Fruit fly (Drosophila melanogaster): ENCODE results near the gene plh.
A peak's percentile ranks its signal among the peaks of the same experiment; 100 is the strongest.

The plh gene

dm6 chr3R:5042958-5043712 is 32.3 kb upstream of the plh start (continued):
- peak; percentile 74 for TF ChIP-seq PHDP (tag; optimal IDR thresholded peaks at IDR 0.05)
- peak; percentile 10 for TF ChIP-seq dm (GFP tag; optimal IDR thresholded peaks at IDR 0.05)
- TF ChIP-seq cad (GFP tag; optimal IDR thresholded peaks at IDR 0.05), result no peak
- no peak for TF ChIP-seq tin (GFP tag; optimal IDR thresholded peaks at IDR 0.05)
- TF ChIP-seq tap (tag; optimal IDR thresholded peaks at IDR 0.05), result peak; percentile 8
- no peak for TF ChIP-seq CG5245 (GFP tag; optimal IDR thresholded peaks at IDR 0.05)
- TF ChIP-seq CG7357 (GFP tag; IDR thresholded peaks at IDR 0.05), result no peak
- no peak for TF ChIP-seq amos (GFP tag; IDR thresholded peaks at IDR 0.05; ENCODE audit: partially characterized antibody)
- no peak for TF ChIP-seq br (optimal IDR thresholded peaks at IDR 0.05)
- TF ChIP-seq croc (GFP tag; conservative IDR thresholded peaks at IDR 0.05), result no peak
- peak; percentile 50 to 67 for TF ChIP-seq Hr51 (GFP tag; optimal IDR thresholded peaks at IDR 0.05)
- TF ChIP-seq Dref (GFP tag; IDR thresholded peaks at IDR 0.05), result no peak
- TF ChIP-seq wek (GFP tag; optimal IDR thresholded peaks at IDR 0.05), result peak; percentile 76
- TF ChIP-seq az2 (GFP tag; optimal IDR thresholded peaks at IDR 0.05), result no peak
- no peak for TF ChIP-seq Drgx (GFP tag; IDR thresholded peaks at IDR 0.05)
- peak; percentile 78 for TF ChIP-seq CrebB (tag; optimal IDR thresholded peaks at IDR 0.05)
- TF ChIP-seq sens (GFP tag), result peak; percentile 92
- peak; percentile 75 for TF ChIP-seq CG15011 (GFP tag; optimal IDR thresholded peaks at IDR 0.05)
- no peak for TF ChIP-seq Atf-2 (GFP tag; optimal IDR thresholded peaks at IDR 0.05)
- peak; percentile 29 for TF ChIP-seq CG12236 (GFP tag; optimal IDR thresholded peaks at IDR 0.05)
- TF ChIP-seq unc-4 (GFP tag; IDR thresholded peaks at IDR 0.05; ENCODE audit: partially characterized antibody), result no peak
- peak; percentile 25 to 42 for TF ChIP-seq dpn (GFP tag; optimal IDR thresholded peaks at IDR 0.05)
- peak; percentile 75 for TF ChIP-seq sd (tag; optimal IDR thresholded peaks at IDR 0.05)
- peak; percentile 48 for TF ChIP-seq CG13624 (GFP tag; optimal IDR thresholded peaks at IDR 0.05)
- TF ChIP-seq Myb (GFP tag; optimal IDR thresholded peaks at IDR 0.05), result peak; percentile 9
- TF ChIP-seq CG3281 (GFP tag; optimal IDR thresholded peaks at IDR 0.05), result peak; percentile 81
- 0 out of 2 replicates have a peak, but pooled peaks have one; percentile 23 for TF ChIP-seq CG31224 (GFP tag; IDR thresholded peaks at IDR 0.05)
- TF ChIP-seq CG12942 (GFP tag; optimal IDR thresholded peaks at IDR 0.05), result peak; percentile 14
- TF ChIP-seq tx (GFP tag; optimal IDR thresholded peaks at IDR 0.05), result peak; percentile 52
- TF ChIP-seq CG6683 (GFP tag; optimal IDR thresholded peaks at IDR 0.05), result peak; percentile 75
- no peak for TF ChIP-seq CG10565 (GFP tag; optimal IDR thresholded peaks at IDR 0.05)
- TF ChIP-seq CG10321 (GFP tag; IDR thresholded peaks at IDR 0.05), result no peak
- TF ChIP-seq CG13123 (GFP tag; optimal IDR thresholded peaks at IDR 0.05), result peak; percentile 18
- no peak for TF ChIP-seq CG4617 (GFP tag; optimal IDR thresholded peaks at IDR 0.05; ENCODE audit: borderline replicate concordance)
- no peak for TF ChIP-seq disco-r (GFP tag; optimal IDR thresholded peaks at IDR 0.05)
- no peak for TF ChIP-seq wor (GFP tag; IDR thresholded peaks at IDR 0.05)
- no peak for TF ChIP-seq repo (GFP tag; optimal IDR thresholded peaks at IDR 0.05)
- peak; percentile 51 for TF ChIP-seq CG13424 (tag; optimal IDR thresholded peaks at IDR 0.05)
- peak; percentile 53 for TF ChIP-seq Vsx1 (GFP tag; optimal IDR thresholded peaks at IDR 0.05)
- peak; percentile 77 for TF ChIP-seq cwo (GFP tag; optimal IDR thresholded peaks at IDR 0.05)
- TF ChIP-seq Taf1 (GFP tag; IDR thresholded peaks at IDR 0.05), result peak; percentile 25; the same call in 1 of the 2 replicates
- no peak for TF ChIP-seq Dip2 (GFP tag; IDR thresholded peaks at IDR 0.05)
- no peak for TF ChIP-seq Hmx (GFP tag; optimal IDR thresholded peaks at IDR 0.05)
- TF ChIP-seq vvl (GFP tag; IDR thresholded peaks at IDR 0.05), result peak; percentile 43; the same call in 1 of the 2 replicates
- peak; percentile 73 for TF ChIP-seq CG2120 (GFP tag; optimal IDR thresholded peaks at IDR 0.05)
- TF ChIP-seq tgo (GFP tag; IDR thresholded peaks at IDR 0.05), result peak; percentile 34; the same call in 1 of the 3 replicates
- no peak for TF ChIP-seq prd (optimal IDR thresholded peaks at IDR 0.05)
- TF ChIP-seq prd (GFP tag; IDR thresholded peaks at IDR 0.05), result peak; percentile 50; the same call in 2 of the 3 replicates
- TF ChIP-seq chinmo (GFP tag; IDR thresholded peaks at IDR 0.05; ENCODE audit: partially characterized antibody), result peak; percentile 91; the same call in 3 of the 4 replicates
- no peak for TF ChIP-seq GATAe (GFP tag; conservative IDR thresholded peaks at IDR 0.05)
